Fruit fly (Drosophila melanogaster) Kc167 (cell line): ENCODE measurements around the gene rau.

ENCODE experiments used
- Myc ChIP-seq: fragments of >200 bp; optimal IDR thresholded peaks from 2 replicates; lab custom pipeline; 2017; ENCODE audit warnings: missing external identifiers
- Sin3A ChIP-seq: fragments of >200 bp; optimal IDR thresholded peaks from 2 replicates; lab custom pipeline; 2018; ENCODE audit warnings: missing external identifiers
- h ChIP-seq: fragments of >200 bp; optimal IDR thresholded peaks from 3 replicates; lab custom pipeline; 2018; ENCODE audit warnings: missing external identifiers
- insv ChIP-seq: fragments of >200 bp; optimal IDR thresholded peaks from 3 replicates; lab custom pipeline; 2018; ENCODE audit warnings: missing external identifiers
- psq ChIP-seq: fragments of >200 bp; optimal IDR thresholded peaks from 2 replicates; lab custom pipeline; 2017; ENCODE audit warnings: missing external identifiers
- ttk ChIP-seq: sonication (Bioruptor generic); optimal IDR thresholded peaks from 2 replicates; lab custom pipeline; 2017; ENCODE audit warnings: missing external identifiers

dm6 chr2L:5870838-5871702, 8.2 kb downstream of the rau start:
- no peak for TF ChIP-seq psq
- TF ChIP-seq Myc, result no peak
- TF ChIP-seq insv, result no peak
- TF ChIP-seq ttk (lab: Kevin White, UChicago), result no peak
- TF ChIP-seq h (lab: Kevin White, UChicago), result no peak
- TF ChIP-seq Sin3A (lab: Kevin White, UChicago), result no peak
